Fruit fly (Drosophila melanogaster): ENCODE results near the gene Ret.

DNA sequence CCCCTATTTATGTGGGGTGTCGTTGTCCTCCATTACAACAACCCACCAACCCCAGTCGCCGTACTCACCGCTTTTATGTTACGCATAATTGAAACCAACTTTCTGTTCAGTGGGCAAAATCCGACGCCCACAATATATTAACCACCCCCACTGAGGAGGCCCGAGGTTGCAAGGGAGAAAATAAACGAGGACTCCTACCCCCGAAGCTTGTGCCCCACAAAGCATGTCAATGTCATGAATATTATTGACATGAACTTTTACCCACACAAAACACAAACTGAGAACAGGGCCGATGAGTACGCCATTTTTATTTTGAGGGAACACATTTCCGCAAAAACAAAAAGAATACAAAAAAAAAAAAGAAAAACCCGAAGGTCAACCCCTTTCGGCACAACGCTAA lies 49.4 kb upstream of the Ret start:
- TF ChIP-seq CG8478 (optimal IDR thresholded peaks at IDR 0.05) (no peak), CTCF (optimal IDR thresholded peaks at IDR 0.05) (no peak)

All from S2 (cell line).